Fruit fly (Drosophila melanogaster) whole organism, embryonic: ENCODE measurements around the gene CG10301.
A peak's percentile ranks its signal among the peaks of the same experiment; 100 is the strongest.

Experiments used
- Blimp-1 ChIP-seq: fragments of 200-800 bp; sonication (Bioruptor generic); optimal IDR thresholded peaks from 3 replicates; lab custom pipeline; 2018; ENCODE audit warnings: missing biosample characterization, missing genetic modification characterization, mild to moderate bottlenecking, moderate library complexity, missing genetic modification reagents
- CG10209 ChIP-seq: fragments of 200-800 bp; sonication (Bioruptor generic); optimal IDR thresholded peaks from 3 replicates; lab custom pipeline; 2017; ENCODE audit warnings: missing biosample characterization, mild to moderate bottlenecking, missing genetic modification characterization, missing genetic modification reagents
- CG11085 ChIP-seq: fragments of 200-800 bp; sonication (Bioruptor generic); IDR thresholded peaks from 2 replicates; pipeline ENCODE4 v1.3.6; 2022; ENCODE audit warnings: missing biosample characterization, missing genetic modification characterization
- CG11456 ChIP-seq: fragments of 200-800 bp; sonication (Bioruptor generic); IDR thresholded peaks from 3 replicates; pipeline ENCODE4 v1.3.6; 2022; ENCODE audit warnings: missing biosample characterization, missing genetic modification characterization
- CG11504 ChIP-seq: fragments of 200-800 bp; sonication (Bioruptor generic); optimal IDR thresholded peaks from 3 replicates; lab custom pipeline; 2019; ENCODE audit warnings: missing biosample characterization, mild to moderate bottlenecking, missing genetic modification characterization, moderate library complexity
- CG15479 ChIP-seq: fragments of 200-800 bp; sonication (Bioruptor generic); optimal IDR thresholded peaks from 3 replicates; lab custom pipeline; 2019; ENCODE audit warnings: missing biosample characterization, mild to moderate bottlenecking, missing genetic modification characterization, moderate library complexity
- CG3065 ChIP-seq: fragments of 200-800 bp; sonication (Bioruptor generic); optimal IDR thresholded peaks from 2 replicates; lab custom pipeline; 2016; ENCODE audit warnings: missing biosample characterization, missing genetic modification characterization
- CG34422 ChIP-seq: fragments of 200-800 bp; sonication (Bioruptor generic); IDR thresholded peaks from 3 replicates; pipeline ENCODE4 v1.3.6; 2022; ENCODE audit warnings: missing biosample characterization, missing genetic modification characterization
- CG3838 ChIP-seq: fragments of 200-800 bp; sonication (Bioruptor generic); optimal IDR thresholded peaks from 3 replicates; lab custom pipeline; 2016; ENCODE audit warnings: missing biosample characterization, missing genetic modification characterization
- CG42726 ChIP-seq: fragments of 200-800 bp; sonication (Bioruptor generic); IDR thresholded peaks from 2 replicates; pipeline ENCODE4 v1.3.6; 2022; ENCODE audit warnings: missing biosample characterization, missing genetic modification characterization; ENCODE audit not compliant: partially characterized antibody
- CG6175 ChIP-seq: fragments of 200-800 bp; sonication (Bioruptor generic); IDR thresholded peaks from 3 replicates; pipeline ENCODE4 v1.3.6; 2022; ENCODE audit warnings: missing biosample characterization, missing genetic modification characterization
- CG6254 ChIP-seq: fragments of 200-800 bp; sonication (Bioruptor generic); optimal IDR thresholded peaks from 3 replicates; lab custom pipeline; 2017; ENCODE audit warnings: mild to moderate bottlenecking, missing biosample characterization, missing genetic modification reagents, missing genetic modification characterization
- CG6654 ChIP-seq: fragments of 200-800 bp; sonication (Bioruptor generic); optimal IDR thresholded peaks from 2 replicates; lab custom pipeline; 2017; ENCODE audit warnings: missing biosample characterization, mild to moderate bottlenecking, missing genetic modification characterization
- CG6791 ChIP-seq: fragments of 200-800 bp; sonication (Bioruptor generic); IDR thresholded peaks from 3 replicates; pipeline ENCODE4 v1.3.6; 2022; ENCODE audit warnings: missing biosample characterization, missing genetic modification characterization; ENCODE audit not compliant: partially characterized antibody
- CG7357 ChIP-seq: fragments of 200-800 bp; sonication (Bioruptor generic); IDR thresholded peaks from 3 replicates; pipeline ENCODE4 v1.3.6; 2022; ENCODE audit warnings: missing biosample characterization, missing genetic modification characterization
- CG7556 ChIP-seq: fragments of 200-800 bp; sonication (Bioruptor generic); optimal IDR thresholded peaks from 2 replicates; lab custom pipeline; 2017; ENCODE audit warnings: missing biosample characterization, mild to moderate bottlenecking, missing genetic modification characterization
- CG9727 ChIP-seq: fragments of 200-800 bp; sonication (Bioruptor generic); optimal IDR thresholded peaks from 3 replicates; lab custom pipeline; 2017; ENCODE audit warnings: missing biosample characterization, mild to moderate bottlenecking, missing genetic modification characterization
- CG9932 ChIP-seq: fragments of 200-800 bp; sonication (Bioruptor generic); IDR thresholded peaks from 2 replicates; pipeline ENCODE4 v1.3.6; 2022; ENCODE audit warnings: missing biosample characterization, missing genetic modification characterization
- Chrac-16 ChIP-seq: fragments of 200-800 bp; sonication (Bioruptor generic); optimal IDR thresholded peaks from 3 replicates; lab custom pipeline; 2016; ENCODE audit warnings: missing biosample characterization, missing genetic modification characterization
- Fer3 ChIP-seq: fragments of 200-800 bp; sonication (Bioruptor generic); optimal IDR thresholded peaks from 2 replicates; lab custom pipeline; 2018; ENCODE audit warnings: missing biosample characterization, mild to moderate bottlenecking, missing genetic modification characterization, moderate library complexity
- Gsc ChIP-seq: fragments of 200-800 bp; sonication (Bioruptor generic); IDR thresholded peaks from 2 replicates; pipeline ENCODE4 v1.3.6; 2022; ENCODE audit warnings: missing biosample characterization, missing genetic modification characterization
- Hmr ChIP-seq: fragments of 200-800 bp; sonication (Bioruptor generic); optimal IDR thresholded peaks from 3 replicates; lab custom pipeline; 2017; ENCODE audit warnings: mild to moderate bottlenecking, missing biosample characterization, missing genetic modification reagents, missing genetic modification characterization
- Med ChIP-seq: fragments of 200-800 bp; sonication (Bioruptor generic); peaks from one replicate; lab custom pipeline; 2016; ENCODE audit warnings: missing biosample characterization, missing genetic modification characterization, mild to moderate bottlenecking, inconsistent platforms, moderate library complexity
- Neu2 ChIP-seq: fragments of 200-800 bp; sonication (Bioruptor generic); optimal IDR thresholded peaks from 3 replicates; lab custom pipeline; 2016; ENCODE audit warnings: missing biosample characterization, missing genetic modification characterization, borderline replicate concordance
- Opbp ChIP-seq: fragments of 200-800 bp; sonication (Bioruptor generic); IDR thresholded peaks from 3 replicates; pipeline ENCODE4 v1.3.6; 2022; ENCODE audit warnings: missing biosample characterization, missing genetic modification characterization; ENCODE audit not compliant: partially characterized antibody
- Side ChIP-seq: fragments of 200-800 bp; sonication (Bioruptor generic); optimal IDR thresholded peaks from 2 replicates; lab custom pipeline; 2016; ENCODE audit warnings: missing biosample characterization, missing genetic modification characterization
- Spps ChIP-seq: fragments of 200-800 bp; sonication (Bioruptor generic); optimal IDR thresholded peaks from 2 replicates; lab custom pipeline; 2018; ENCODE audit warnings: missing biosample characterization, mild to moderate bottlenecking, missing genetic modification characterization
- Tbp ChIP-seq: fragments of >200 bp; optimal IDR thresholded peaks from 2 replicates; lab custom pipeline; 2018; ENCODE audit warnings: missing biosample characterization, missing genetic modification characterization
- Xbp1 ChIP-seq: fragments of 200-800 bp; sonication (Bioruptor generic); optimal IDR thresholded peaks from 3 replicates; lab custom pipeline; 2016; ENCODE audit warnings: missing biosample characterization, mild to moderate bottlenecking, missing genetic modification characterization
- ap ChIP-seq: fragments of 200-800 bp; sonication (Bioruptor generic); IDR thresholded peaks from 2 replicates; pipeline ENCODE4 v1.3.6; 2022; ENCODE audit warnings: missing biosample characterization, missing genetic modification characterization
- ash1 ChIP-seq: fragments of 200-800 bp; sonication (Bioruptor generic); optimal IDR thresholded peaks from 2 replicates; lab custom pipeline; 2018; ENCODE audit warnings: missing biosample characterization, mild to moderate bottlenecking, missing genetic modification characterization
- ato ChIP-seq: fragments of 200-800 bp; sonication (Bioruptor generic); IDR thresholded peaks from 2 replicates; pipeline ENCODE4 v1.3.6; 2022; ENCODE audit warnings: missing biosample characterization, missing genetic modification characterization; ENCODE audit not compliant: partially characterized antibody
- ci ChIP-seq: fragments of 200-800 bp; sonication (Bioruptor generic); IDR thresholded peaks from 3 replicates; pipeline ENCODE4 v1.3.6; 2022; ENCODE audit warnings: missing biosample characterization, missing genetic modification characterization
- crol ChIP-seq: fragments of 200-800 bp; sonication (Bioruptor generic); IDR thresholded peaks from 2 replicates; pipeline ENCODE4 v1.3.6; 2022; ENCODE audit warnings: missing biosample characterization, missing genetic modification characterization
- cwo ChIP-seq: fragments of 200-800 bp; sonication (Bioruptor generic); optimal IDR thresholded peaks from 3 replicates; lab custom pipeline; 2017; ENCODE audit warnings: missing biosample characterization, missing genetic modification characterization, mild to moderate bottlenecking, moderate library complexity, missing genetic modification reagents
- ewg ChIP-seq: fragments of 200-800 bp; sonication (Bioruptor generic); optimal IDR thresholded peaks from 3 replicates; lab custom pipeline; 2017; ENCODE audit warnings: mild to moderate bottlenecking, missing biosample characterization, missing genetic modification reagents, missing genetic modification characterization
- gem ChIP-seq: fragments of 200-800 bp; sonication (Bioruptor generic); optimal IDR thresholded peaks from 2 replicates; lab custom pipeline; 2019; ENCODE audit warnings: missing biosample characterization, mild to moderate bottlenecking, missing genetic modification characterization, moderate library complexity
- kni ChIP-seq: fragments of 200-800 bp; sonication (Bioruptor generic); optimal IDR thresholded peaks from 3 replicates; lab custom pipeline; 2017; ENCODE audit warnings: mild to moderate bottlenecking, missing biosample characterization, missing genetic modification reagents, missing genetic modification characterization
- lola ChIP-seq, 3 experiments: fragments of >200 bp in 2 of 3; fragments of 200-800 bp in 1 of 3; sonication (Bioruptor generic) in 1 of 3; optimal IDR thresholded peaks; 2 replicates each; lab custom pipeline; 2017 to 2019; ENCODE audit warnings: missing biosample characterization in 3 of 3, missing genetic modification characterization in 3 of 3, mild to moderate bottlenecking in 1 of 3, moderate library complexity in 1 of 3
- mam ChIP-seq: fragments of 200-800 bp; sonication (Bioruptor generic); optimal IDR thresholded peaks from 3 replicates; lab custom pipeline; 2016; ENCODE audit warnings: missing biosample characterization, missing genetic modification characterization
- nau ChIP-seq: fragments of 200-800 bp; sonication (Bioruptor generic); optimal IDR thresholded peaks from 3 replicates; lab custom pipeline; 2017; ENCODE audit warnings: missing biosample characterization, mild to moderate bottlenecking, missing genetic modification characterization, missing genetic modification reagents
- nerfin-1 ChIP-seq: fragments of 200-800 bp; sonication (Bioruptor generic); optimal IDR thresholded peaks from 3 replicates; lab custom pipeline; 2019; ENCODE audit warnings: missing biosample characterization, mild to moderate bottlenecking, missing genetic modification characterization, moderate library complexity
- nerfin-2 ChIP-seq: fragments of 200-800 bp; sonication (Bioruptor generic); IDR thresholded peaks from 2 replicates; pipeline ENCODE4 v1.3.6; 2022; ENCODE audit warnings: missing biosample characterization, missing genetic modification characterization; ENCODE audit not compliant: partially characterized antibody
- pita ChIP-seq: fragments of 200-800 bp; sonication (Bioruptor generic); optimal IDR thresholded peaks from 2 replicates; lab custom pipeline; 2017; ENCODE audit warnings: missing biosample characterization, mild to moderate bottlenecking, missing genetic modification characterization
- stwl ChIP-seq: fragments of 200-800 bp; sonication (Bioruptor generic); optimal IDR thresholded peaks from 3 replicates; lab custom pipeline; 2018; ENCODE audit warnings: missing biosample characterization, mild to moderate bottlenecking, missing genetic modification characterization, moderate library complexity
- vnd ChIP-seq: fragments of 200-800 bp; sonication (Bioruptor generic); IDR thresholded peaks from 3 replicates; pipeline ENCODE4 v1.3.6; 2022; ENCODE audit warnings: missing biosample characterization, missing genetic modification characterization; ENCODE audit not compliant: partially characterized antibody

Gene CG10301

DNA sequence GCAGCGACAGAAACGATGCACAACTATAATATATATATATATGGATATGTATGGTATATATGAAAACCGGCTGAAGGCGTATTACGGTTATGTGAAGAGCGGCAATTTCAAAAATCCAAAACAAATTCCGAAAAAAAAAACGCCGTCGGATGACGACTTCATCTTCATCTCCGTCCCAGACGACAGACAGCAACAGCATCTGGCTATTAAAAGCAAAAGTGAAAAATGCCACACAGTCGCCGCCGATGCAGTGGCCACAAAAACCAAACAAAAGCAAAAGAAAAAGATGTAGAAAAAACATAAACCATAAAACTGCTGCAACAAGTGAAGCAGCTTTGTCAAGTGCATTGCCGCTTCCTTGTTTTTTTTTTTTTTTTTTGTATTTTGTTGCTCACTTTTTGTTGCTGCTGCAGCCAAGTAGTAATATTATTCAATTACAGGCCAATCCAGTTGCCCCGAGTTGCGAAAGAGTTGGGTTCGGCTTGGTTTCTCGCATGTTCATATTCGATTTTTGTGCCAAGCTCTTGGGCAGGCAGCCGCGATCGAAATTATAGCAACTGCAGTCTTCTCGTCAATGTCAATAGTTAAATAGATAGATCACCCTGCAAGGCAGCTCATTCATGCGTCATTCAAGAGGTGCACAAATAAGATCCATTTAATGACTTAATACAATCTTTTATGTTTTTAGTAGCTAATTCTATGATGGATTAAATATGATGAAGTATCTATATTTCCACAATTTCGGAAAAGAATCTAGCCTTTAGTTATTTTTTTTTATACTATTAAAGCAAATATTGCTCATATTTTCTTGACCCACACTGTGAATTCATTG lies 24.8 kb downstream of the CG10301 start (continued):
- TF ChIP-seq CG7556 = peak; percentile 1
- TF ChIP-seq Blimp-1 = peak; percentile 92
- peak; percentile 28 for TF ChIP-seq CG11504 (tag; lab: Kevin White, UChicago)
- TF ChIP-seq ci = peak; percentile 40; the same call in 1 of the 3 replicates

DNA sequence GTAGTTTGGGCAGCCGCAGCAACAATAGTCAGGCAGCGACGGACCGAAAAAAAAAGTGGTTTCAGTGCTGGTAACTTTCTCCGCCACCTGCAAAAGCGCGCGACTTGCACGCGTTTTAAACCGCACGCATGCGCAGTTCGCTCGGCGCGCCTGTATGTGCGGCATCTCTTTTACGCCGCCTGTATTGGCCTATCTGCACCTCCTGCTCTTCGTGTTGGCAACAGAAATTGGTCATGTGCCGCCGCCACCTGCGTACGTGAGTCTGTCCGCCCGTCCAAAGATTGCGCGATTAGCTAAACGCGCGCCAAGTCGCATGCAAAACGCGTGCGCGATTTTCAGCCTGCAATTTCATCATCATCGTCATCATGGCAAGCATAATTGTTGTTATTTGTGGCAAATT lies 25.7 kb downstream of the CG10301 start:
- TF ChIP-seq nerfin-2 (GFP tag; lab: Robert Waterston, UW) (no peak), Med (GFP tag; lab: Kevin White, UChicago) (peak; percentile 46), nerfin-1 (tag; lab: Kevin White, UChicago) (no peak), Hmr (GFP tag; lab: Kevin White, UChicago) (no peak), CG7357 (GFP tag; lab: Robert Waterston, UW) (no peak), Chrac-16 (GFP tag; lab: Kevin White, UChicago) (no peak), Xbp1 (GFP tag; lab: Kevin White, UChicago) (no peak), CG6654 (GFP tag; lab: Kevin White, UChicago) (no peak), CG6791 (GFP tag; lab: Robert Waterston, UW) (0 out of 3 replicates have a peak, but pooled peaks have one; percentile 21), gem (tag; lab: Kevin White, UChicago) (no peak), ato (GFP tag; lab: Robert Waterston, UW) (no peak), CG3065 (GFP tag; lab: Kevin White, UChicago) (no peak), pita (GFP tag; lab: Kevin White, UChicago) (no peak), ewg (peak; percentile 18), CG34422 (GFP tag; lab: Robert Waterston, UW) (no peak), vnd (GFP tag; lab: Robert Waterston, UW) (no peak), CG42726 (peak; percentile 33; the same call in 1 of the 2 replicates), Opbp (GFP tag; lab: Robert Waterston, UW) (peak; percentile 36; the same call in 1 of the 3 replicates), ci (0 out of 3 replicates have a peak, but pooled peaks have one; percentile 10), mam (GFP tag; lab: Kevin White, UChicago) (no peak), CG15479 (GFP tag; lab: Kevin White, UChicago) (peak; percentile 46), CG11085 (no peak), CG11456 (GFP tag; lab: Robert Waterston, UW) (no peak), nau (GFP tag; lab: Kevin White, UChicago) (no peak), Tbp (peak; percentile 21), cwo (GFP tag; lab: Kevin White, UChicago) (peak; percentile 4), Spps (tag; lab: Kevin White, UChicago) (no peak), Neu2 (GFP tag; lab: Kevin White, UChicago) (no peak), CG9727 (GFP tag; lab: Kevin White, UChicago) (no peak), crol (GFP tag; lab: Robert Waterston, UW) (no peak), CG6175 (GFP tag; lab: Robert Waterston, UW) (0 out of 3 replicates have a peak, but pooled peaks have one; percentile 27), stwl (tag; lab: Kevin White, UChicago) (no peak), CG6254 (no peak), ash1 (GFP tag; lab: Kevin White, UChicago) (no peak), ap (GFP tag; lab: Robert Waterston, UW) (no peak), CG3838 (GFP tag; lab: Kevin White, UChicago) (no peak), kni (GFP tag; lab: Kevin White, UChicago) (no peak), lola (GFP tag; optimal IDR thresholded peaks at IDR 0.05; lab: Kevin White, UChicago) (no peak), CG10209 (no peak), Fer3 (no peak), Gsc (GFP tag; lab: Robert Waterston, UW) (no peak), Side (GFP tag; lab: Kevin White, UChicago) (no peak), CG9932 (GFP tag; lab: Robert Waterston, UW) (no peak)
